Fruit fly (Drosophila melanogaster) S2 (cell line): ENCODE data around the gene CG15404.

ENCODE experiments used
- CG8478 ChIP-seq: fragments of >200 bp; optimal IDR thresholded peaks from 2 replicates; lab custom pipeline; 2018
- CTCF ChIP-seq, 2 experiments: fragments of >200 bp; optimal IDR thresholded peaks; 2 replicates each; lab custom pipeline; 2018

DNA sequence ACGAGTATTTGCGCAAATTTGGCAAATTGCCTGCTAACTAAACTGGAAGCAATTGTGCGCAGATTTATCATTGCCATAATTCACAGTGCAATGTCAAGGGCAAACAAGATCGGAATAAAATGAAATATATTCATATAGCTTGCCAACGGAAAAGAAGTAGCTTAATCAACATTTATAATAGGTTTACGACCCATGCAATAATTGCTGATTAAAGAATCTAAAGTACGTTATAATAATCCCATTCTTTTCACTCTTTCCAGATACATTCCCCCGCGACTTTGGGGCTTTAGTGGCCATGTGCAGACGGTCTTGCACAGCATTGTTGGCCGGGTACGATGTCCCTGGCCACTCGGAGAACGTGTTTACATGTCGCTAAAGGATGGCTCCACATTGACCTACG lies 7.1 kb upstream of the CG15404 start:
- TF ChIP-seq CG8478 (lab: Kevin White, UChicago) (no peak), CTCF (optimal IDR thresholded peaks at IDR 0.05; lab: Kevin White, UChicago) (no peak)
